Worm (Caenorhabditis elegans): ENCODE results near the gene C18B2.3.

C18B2.3 gene

ce11 chrX:3581813-3582212 is 19.8 kb upstream of the C18B2.3 start:
- TF ChIP-seq lir-3 (tag; optimal IDR thresholded peaks at IDR 0.05; ENCODE audit: poor library complexity) = no peak
- TF ChIP-seq nhr-76 (tag; optimal IDR thresholded peaks at IDR 0.05) = no peak
- TF ChIP-seq fkh-8 (tag; optimal IDR thresholded peaks at IDR 0.05) = peak; percentile 75
- no peak for TF ChIP-seq tlp-1 (tag; optimal IDR thresholded peaks at IDR 0.05)
- TF ChIP-seq nhr-77 (tag; optimal IDR thresholded peaks at IDR 0.05) = no peak
- TF ChIP-seq lin-14 (GFP tag; optimal IDR thresholded peaks at IDR 0.05) = peak; percentile 11
- no peak for TF ChIP-seq hlh-4 (tag; optimal IDR thresholded peaks at IDR 0.05)
- no peak for TF ChIP-seq hpl-2 (GFP tag; optimal IDR thresholded peaks at IDR 0.05)
- TF ChIP-seq fkh-10 (GFP tag; optimal IDR thresholded peaks at IDR 0.05) = peak; percentile 5
- TF ChIP-seq C34B4.2 (tag; optimal IDR thresholded peaks at IDR 0.05) = no peak
- no peak for TF ChIP-seq mef-2 (tag; optimal IDR thresholded peaks at IDR 0.05)
- no peak for TF ChIP-seq pqm-1 (tag; optimal IDR thresholded peaks at IDR 0.05)
- TF ChIP-seq elt-2 (tag; optimal IDR thresholded peaks at IDR 0.05) = no peak
- peak; percentile 7 for TF ChIP-seq nhr-20 (tag; optimal IDR thresholded peaks at IDR 0.05)
- TF ChIP-seq xbp-1 (tag; optimal IDR thresholded peaks at IDR 0.05) = no peak
- no peak for TF ChIP-seq grh-1 (GFP tag; IDR thresholded peaks at IDR 0.05)
- TF ChIP-seq nhr-71 (tag; optimal IDR thresholded peaks at IDR 0.05) = peak; percentile 53
- no peak for TF ChIP-seq aly-2 (tag; optimal IDR thresholded peaks at IDR 0.05)
- TF ChIP-seq nhr-47 (tag; optimal IDR thresholded peaks at IDR 0.05) = peak; percentile 32

- TF ChIP-seq irx-1 (tag; optimal IDR thresholded peaks at IDR 0.05) (no peak), fkh-8 (tag; optimal IDR thresholded peaks at IDR 0.05) (peak; percentile 81), nhr-237 (tag; optimal IDR thresholded peaks at IDR 0.05) (no peak), nhr-71 (tag; optimal IDR thresholded peaks at IDR 0.05) (peak; percentile 28), ets-5 (GFP tag; IDR thresholded peaks at IDR 0.05) (no peak), sox-4 (tag; optimal IDR thresholded peaks at IDR 0.05) (peak; percentile 44), egl-13 (tag; optimal IDR thresholded peaks at IDR 0.05) (peak; percentile 3), xbp-1 (tag; optimal IDR thresholded peaks at IDR 0.05) (no peak), dsc-1 (tag; optimal IDR thresholded peaks at IDR 0.05) (peak; percentile 93), nhr-47 (tag; optimal IDR thresholded peaks at IDR 0.05) (peak; percentile 25), unc-86 (tag; optimal IDR thresholded peaks at IDR 0.05) (no peak), pax-3 (tag; optimal IDR thresholded peaks at IDR 0.05) (peak; percentile 7)
Measured at ce11 chrX:3583436-3583835, 18.2 kb upstream of the C18B2.3 start.

DNA sequence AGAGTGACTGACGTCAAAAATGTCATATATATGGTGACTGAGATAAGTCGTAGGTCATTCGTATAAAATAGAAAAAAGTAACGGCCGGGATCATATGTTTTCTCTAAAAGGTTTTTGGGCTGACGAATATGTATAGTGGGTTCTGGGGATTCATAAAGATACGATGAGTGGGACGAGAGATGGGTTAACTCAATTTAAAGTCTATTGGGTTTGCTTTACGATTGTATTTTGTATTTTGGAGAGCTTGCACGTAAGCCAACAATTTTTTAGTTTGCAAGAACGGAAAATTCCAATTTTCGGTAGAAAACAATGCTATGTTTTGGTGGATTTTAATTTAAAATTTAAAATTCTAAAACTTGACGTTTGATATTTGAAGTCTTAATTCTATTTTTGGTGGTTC is 17.1 kb upstream of the C18B2.3 start:
- TF ChIP-seq irx-1 (tag; optimal IDR thresholded peaks at IDR 0.05) (no peak), unc-30 (tag; optimal IDR thresholded peaks at IDR 0.05) (no peak), nhr-71 (tag; optimal IDR thresholded peaks at IDR 0.05) (peak; percentile 7), ceh-63 (GFP tag; optimal IDR thresholded peaks at IDR 0.05) (no peak), alr-1 (tag; optimal IDR thresholded peaks at IDR 0.05; ENCODE audit: borderline replicate concordance) (no peak), lin-14 (GFP tag; optimal IDR thresholded peaks at IDR 0.05) (peak; percentile 36), ces-1 (GFP tag; optimal IDR thresholded peaks at IDR 0.05) (peak; percentile 48), nhr-20 (tag; optimal IDR thresholded peaks at IDR 0.05) (no peak), sup-37 (GFP tag; optimal IDR thresholded peaks at IDR 0.05) (no peak), lsy-2 (tag; optimal IDR thresholded peaks at IDR 0.05) (no peak), C34B4.2 (tag; optimal IDR thresholded peaks at IDR 0.05) (no peak), Y116A8C.19 (tag; optimal IDR thresholded peaks at IDR 0.05; ENCODE audit: borderline replicate concordance) (no peak), tlp-1 (tag; optimal IDR thresholded peaks at IDR 0.05) (no peak), zag-1 (tag; optimal IDR thresholded peaks at IDR 0.05) (no peak), lin-13 (GFP tag; optimal IDR thresholded peaks at IDR 0.05) (no peak), dpl-1 (GFP tag; optimal IDR thresholded peaks at IDR 0.05) (no peak), swsn-7 (tag; optimal IDR thresholded peaks at IDR 0.05) (no peak), ceh-88 (GFP tag; IDR thresholded peaks at IDR 0.05) (no peak), pax-3 (tag; optimal IDR thresholded peaks at IDR 0.05) (no peak), fkh-4 (tag; optimal IDR thresholded peaks at IDR 0.05; ENCODE audit: borderline replicate concordance) (no peak), fos-1 (tag; optimal IDR thresholded peaks at IDR 0.05) (no peak), unc-98 (GFP tag; IDR thresholded peaks at IDR 0.05) (no peak), fkh-8 (tag; optimal IDR thresholded peaks at IDR 0.05) (no peak), zip-4 (GFP tag; optimal IDR thresholded peaks at IDR 0.05) (no peak), fkh-10 (GFP tag; optimal IDR thresholded peaks at IDR 0.05) (no peak), egl-27 (tag; optimal IDR thresholded peaks at IDR 0.05) (no peak)

All from whole organism, L1 larva.